Worm (Caenorhabditis elegans) whole organism, young adult: ENCODE measurements around the gene che-2.

Experiments used
- F23B12.7 ChIP-seq: sonication (generic microtip); optimal IDR thresholded peaks from 2 replicates; lab custom pipeline; 2017; ENCODE audit warnings: missing genetic modification characterization, mild to moderate bottlenecking, missing compliant biosample characterization, antibody characterized with exemption, moderate library complexity; ENCODE audit not compliant: insufficient read depth
- ama-1 ChIP-seq, 3 experiments: fragments of 150-350 bp in 1 of 3; sonication (generic microtip) in 2 of 3; optimal IDR thresholded peaks; 2 replicates each; lab custom pipeline; 2014 to 2018; ENCODE audit warnings: missing biosample characterization in 2 of 3, missing genetic modification characterization in 2 of 3, missing genetic modification reagents in 2 of 3
- ceh-58 ChIP-seq: fragments of 200-800 bp; sonication (Bioruptor generic); IDR thresholded peaks from 2 replicates; pipeline ENCODE4 v1.3.6; 2022; ENCODE audit warnings: missing genetic modification characterization, missing compliant biosample characterization
- die-1 ChIP-seq: sonication (generic microtip); optimal IDR thresholded peaks from 2 replicates; lab custom pipeline; 2016; ENCODE audit warnings: missing genotype, mild to moderate bottlenecking, missing genetic modification characterization, missing compliant biosample characterization
- let-526 ChIP-seq: fragments of 200-800 bp; sonication (Bioruptor generic); IDR thresholded peaks from 2 replicates; pipeline ENCODE4 v1.3.6; 2022; ENCODE audit warnings: missing genetic modification reagents, missing genetic modification characterization, missing compliant biosample characterization
- nfya-1 ChIP-seq: sonication (generic microtip); optimal IDR thresholded peaks from 2 replicates; lab custom pipeline; 2017; ENCODE audit warnings: antibody characterized with exemption, missing compliant biosample characterization, missing genetic modification characterization, borderline replicate concordance; ENCODE audit not compliant: insufficient read depth
- nhr-179 ChIP-seq: sonication (generic microtip); optimal IDR thresholded peaks from 2 replicates; lab custom pipeline; 2016; ENCODE audit warnings: mild to moderate bottlenecking, missing genetic modification characterization, missing compliant biosample characterization
- ztf-22 ChIP-seq: fragments of 200-800 bp; sonication (Bioruptor generic); optimal IDR thresholded peaks from 2 replicates; lab custom pipeline; 2018; ENCODE audit warnings: mild to moderate bottlenecking, missing genetic modification characterization, moderate library complexity, missing compliant biosample characterization
- ztf-3 ChIP-seq: fragments of 200-800 bp; sonication (Bioruptor generic); optimal IDR thresholded peaks from 2 replicates; lab custom pipeline; 2018; ENCODE audit warnings: mild to moderate bottlenecking, missing genetic modification characterization, missing compliant biosample characterization

DNA sequence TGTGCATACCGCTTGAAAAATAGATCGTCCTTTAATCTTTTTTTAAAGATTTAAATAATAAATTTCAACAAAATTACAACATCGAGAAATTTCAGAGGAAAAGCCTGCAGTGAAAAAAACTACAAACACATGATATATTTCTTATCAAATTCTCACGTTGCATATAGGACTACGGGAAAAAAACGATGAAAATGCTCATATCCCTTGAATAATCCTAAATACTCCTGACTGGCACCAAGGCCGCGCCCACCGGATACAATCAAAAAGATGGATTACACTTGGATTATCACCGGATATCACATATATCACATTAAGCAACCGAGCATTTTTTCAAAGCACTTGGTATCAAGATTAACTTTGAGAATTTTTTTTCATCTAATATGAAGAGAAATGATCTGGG lies 32.8 kb downstream of the che-2 start:
- no peak for TF ChIP-seq ztf-3 (GFP tag; lab: Kevin White, UChicago)
- no peak for TF ChIP-seq ztf-22 (GFP tag; lab: Kevin White, UChicago)
- TF ChIP-seq nhr-179 (tag; lab: Kevin White, UChicago), result no peak
- no peak for TF ChIP-seq ama-1 (optimal IDR thresholded peaks at IDR 0.05; lab: Kevin White, UChicago)
- no peak for TF ChIP-seq ama-1 (GFP tag; optimal IDR thresholded peaks at IDR 0.05; lab: Kevin White, UChicago)
- no peak for TF ChIP-seq let-526 (GFP tag; lab: Robert Waterston, UW)
- TF ChIP-seq ceh-58, result no peak
- no peak for TF ChIP-seq nfya-1 (tag; lab: Kevin White, UChicago)
- TF ChIP-seq die-1, result no peak
- TF ChIP-seq F23B12.7, result no peak
